Fruit fly (Drosophila melanogaster) whole organism, embryonic: Measurements from ENCODE around the gene Atg2.

Source experiments
- Awh ChIP-seq: fragments of 200-800 bp; sonication (Bioruptor generic); IDR thresholded peaks from 2 replicates; pipeline ENCODE4, ENCODE4 v1.3.6; 2022; ENCODE audit warnings: missing biosample characterization, missing genetic modification characterization
- CG10431 ChIP-seq: fragments of 200-800 bp; sonication (Bioruptor generic); optimal IDR thresholded peaks from 3 replicates; lab custom pipeline; 2018; ENCODE audit warnings: missing biosample characterization, mild to moderate bottlenecking, missing genetic modification characterization
- CG11085 ChIP-seq: fragments of 200-800 bp; sonication (Bioruptor generic); IDR thresholded peaks from 2 replicates; pipeline ENCODE4 v1.3.6; 2022; ENCODE audit warnings: missing biosample characterization, missing genetic modification characterization
- CG11504 ChIP-seq: fragments of 200-800 bp; sonication (Bioruptor generic); optimal IDR thresholded peaks from 3 replicates; lab custom pipeline; 2019; ENCODE audit warnings: missing biosample characterization, mild to moderate bottlenecking, missing genetic modification characterization, moderate library complexity
- CG12744 ChIP-seq: fragments of 200-800 bp; sonication (Bioruptor generic); optimal IDR thresholded peaks from 2 replicates; lab custom pipeline; 2016; ENCODE audit warnings: missing biosample characterization, missing genetic modification characterization
- CG13424 ChIP-seq: fragments of 200-800 bp; sonication (Bioruptor generic); optimal IDR thresholded peaks from 2 replicates; lab custom pipeline; 2019; ENCODE audit warnings: missing biosample characterization, mild to moderate bottlenecking, missing genetic modification characterization, moderate library complexity
- CG14667 ChIP-seq: fragments of 200-800 bp; sonication (Bioruptor generic); IDR thresholded peaks from 2 replicates; pipeline ENCODE4 v1.3.6; 2022; ENCODE audit warnings: missing biosample characterization, missing genetic modification characterization
- CG15269 ChIP-seq: fragments of 200-800 bp; sonication (Bioruptor generic); optimal IDR thresholded peaks from 2 replicates; lab custom pipeline; 2018; ENCODE audit warnings: missing biosample characterization, mild to moderate bottlenecking, missing genetic modification characterization, moderate library complexity
- CG1647 ChIP-seq: fragments of 200-800 bp; sonication (Bioruptor generic); optimal IDR thresholded peaks from 3 replicates; lab custom pipeline; 2016; ENCODE audit warnings: missing biosample characterization, missing genetic modification characterization
- CG16779 ChIP-seq: fragments of 200-800 bp; sonication (Bioruptor generic); IDR thresholded peaks from 2 replicates; pipeline ENCODE4 v1.3.6; 2022; ENCODE audit warnings: missing biosample characterization, missing genetic modification characterization
- CG31224 ChIP-seq: fragments of 200-800 bp; sonication (Bioruptor generic); IDR thresholded peaks from 2 replicates; pipeline ENCODE4 v1.3.6; 2022; ENCODE audit warnings: missing biosample characterization, missing genetic modification characterization
- CG33213 ChIP-seq: fragments of 200-800 bp; sonication (Bioruptor generic); optimal IDR thresholded peaks from 3 replicates; lab custom pipeline; 2016; ENCODE audit warnings: missing biosample characterization, missing genetic modification characterization
- CG34224 ChIP-seq: fragments of 200-800 bp; sonication (Bioruptor generic); IDR thresholded peaks from 3 replicates; pipeline ENCODE4 v1.3.6; 2022; ENCODE audit warnings: missing biosample characterization, missing genetic modification characterization; ENCODE audit not compliant: partially characterized antibody
- CG3995 ChIP-seq: fragments of 200-800 bp; sonication (Bioruptor generic); optimal IDR thresholded peaks from 3 replicates; lab custom pipeline; 2016; ENCODE audit warnings: missing biosample characterization, missing genetic modification characterization
- CG6254 ChIP-seq: fragments of 200-800 bp; sonication (Bioruptor generic); optimal IDR thresholded peaks from 3 replicates; lab custom pipeline; 2017; ENCODE audit warnings: mild to moderate bottlenecking, missing biosample characterization, missing genetic modification reagents, missing genetic modification characterization
- Chrac-16 ChIP-seq: fragments of 200-800 bp; sonication (Bioruptor generic); optimal IDR thresholded peaks from 3 replicates; lab custom pipeline; 2016; ENCODE audit warnings: missing biosample characterization, missing genetic modification characterization
- Deaf1 ChIP-seq: fragments of 200-800 bp; optimal IDR thresholded peaks from 3 replicates; lab custom pipeline; 2019; ENCODE audit warnings: missing biosample characterization, mild to moderate bottlenecking, missing genetic modification characterization, moderate library complexity
- Dfd ChIP-seq, 2 experiments: fragments of >200 bp; optimal IDR thresholded peaks; 2 replicates each; lab custom pipeline; 2017; ENCODE audit warnings: missing biosample characterization in 2 of 2, missing genetic modification characterization in 2 of 2
- Dll ChIP-seq: fragments of 200-800 bp; sonication (Bioruptor generic); IDR thresholded peaks from 4 replicates; pipeline ENCODE4 v1.3.6; 2022; ENCODE audit warnings: missing biosample characterization, missing genetic modification characterization; ENCODE audit not compliant: partially characterized antibody
- ERR ChIP-seq: fragments of 200-800 bp; sonication (Bioruptor generic); optimal IDR thresholded peaks from 2 replicates; lab custom pipeline; 2016; ENCODE audit warnings: missing biosample characterization, missing genetic modification characterization
- Elba2 ChIP-seq: fragments of 200-800 bp; sonication (Bioruptor generic); optimal IDR thresholded peaks from 3 replicates; lab custom pipeline; 2016; ENCODE audit warnings: missing biosample characterization, missing genetic modification characterization
- Ets65A ChIP-seq: fragments of 200-800 bp; sonication (Bioruptor generic); peaks from one replicate; lab custom pipeline; 2016; ENCODE audit warnings: missing biosample characterization, missing genetic modification characterization
- HLH4C ChIP-seq: fragments of 200-800 bp; sonication (Bioruptor generic); IDR thresholded peaks from 3 replicates; pipeline ENCODE4 v1.3.6; 2022; ENCODE audit warnings: missing biosample characterization, missing genetic modification characterization; ENCODE audit not compliant: partially characterized antibody
- Hr78 ChIP-seq, 2 experiments: fragments of 200-800 bp in 1 of 2; fragments of >200 bp in 1 of 2; sonication (Bioruptor generic) in 1 of 2; optimal IDR thresholded peaks; 2 replicates each; lab custom pipeline; 2017 to 2019; ENCODE audit warnings: missing biosample characterization in 2 of 2, missing genetic modification characterization in 2 of 2, mild to moderate bottlenecking in 1 of 2, moderate library complexity in 1 of 2
- Mad ChIP-seq: fragments of 200-800 bp; sonication (Bioruptor generic); optimal IDR thresholded peaks from 2 replicates; lab custom pipeline; 2016; ENCODE audit warnings: missing biosample characterization, missing genetic modification characterization
- Myb ChIP-seq: fragments of 200-800 bp; sonication (Bioruptor generic); optimal IDR thresholded peaks from 2 replicates; lab custom pipeline; 2016; ENCODE audit warnings: missing biosample characterization, missing genetic modification characterization
- NfI ChIP-seq: fragments of 200-800 bp; sonication (Bioruptor generic); optimal IDR thresholded peaks from 3 replicates; lab custom pipeline; 2018; ENCODE audit warnings: missing biosample characterization, mild to moderate bottlenecking, missing genetic modification characterization, moderate library complexity
- Rx ChIP-seq: fragments of 200-800 bp; sonication (Bioruptor generic); IDR thresholded peaks from 2 replicates; pipeline ENCODE4 v1.3.6; 2022; ENCODE audit warnings: missing biosample characterization, missing genetic modification characterization
- Scr ChIP-seq: fragments of 200-800 bp; sonication (Bioruptor generic); IDR thresholded peaks from 2 replicates; pipeline ENCODE4 v1.3.6; 2022; ENCODE audit warnings: missing biosample characterization, missing genetic modification characterization; ENCODE audit not compliant: partially characterized antibody
- Sin3A ChIP-seq: fragments of >200 bp; optimal IDR thresholded peaks from 2 replicates; lab custom pipeline; 2018
- Sry-δ ChIP-seq: fragments of 200-800 bp; sonication (Bioruptor generic); optimal IDR thresholded peaks from 2 replicates; lab custom pipeline; 2016; ENCODE audit warnings: missing biosample characterization, missing genetic modification characterization
- Ssrp ChIP-seq: fragments of 200-800 bp; sonication (Bioruptor generic); optimal IDR thresholded peaks from 2 replicates; lab custom pipeline; 2018; ENCODE audit warnings: missing biosample characterization, mild to moderate bottlenecking, missing genetic modification characterization, moderate library complexity
- Taf1 ChIP-seq: fragments of 200-800 bp; sonication (Bioruptor generic); IDR thresholded peaks from 2 replicates; pipeline ENCODE4 v1.3.6; 2022; ENCODE audit warnings: missing biosample characterization, missing genetic modification characterization
- ac ChIP-seq: fragments of 200-800 bp; sonication (Bioruptor generic); optimal IDR thresholded peaks from 3 replicates; lab custom pipeline; 2017; ENCODE audit warnings: missing biosample characterization, mild to moderate bottlenecking, missing genetic modification characterization
- ara ChIP-seq: fragments of 200-800 bp; sonication (Bioruptor generic); IDR thresholded peaks from 2 replicates; pipeline ENCODE4 v1.3.6; 2022; ENCODE audit warnings: missing biosample characterization, missing genetic modification characterization
- bbx ChIP-seq: fragments of 200-800 bp; sonication (Bioruptor generic); IDR thresholded peaks from 2 replicates; pipeline ENCODE4 v1.3.6; 2022; ENCODE audit warnings: missing biosample characterization, missing genetic modification characterization; ENCODE audit not compliant: partially characterized antibody
- btn ChIP-seq: fragments of 200-800 bp; sonication (Bioruptor generic); optimal IDR thresholded peaks from 2 replicates; lab custom pipeline; 2016; ENCODE audit warnings: missing biosample characterization, missing genetic modification characterization
- chn ChIP-seq: fragments of 200-800 bp; sonication (Bioruptor generic); optimal IDR thresholded peaks from 2 replicates; lab custom pipeline; 2016; ENCODE audit warnings: missing biosample characterization, missing genetic modification characterization
- dpn ChIP-seq, 2 experiments: fragments of 200-800 bp; sonication (Bioruptor generic); optimal IDR thresholded peaks; 3 replicates each; lab custom pipeline; 2016; ENCODE audit warnings: missing biosample characterization in 2 of 2, missing genetic modification characterization in 2 of 2
- eve ChIP-seq, 2 experiments: fragments of >200 bp; optimal IDR thresholded peaks; 2 replicates each; lab custom pipeline; 2017; ENCODE audit warnings: missing biosample characterization in 2 of 2, missing genetic modification characterization in 2 of 2
- fu2 ChIP-seq: fragments of 200-800 bp; sonication (Bioruptor generic); optimal IDR thresholded peaks from 2 replicates; lab custom pipeline; 2016; ENCODE audit warnings: missing biosample characterization, missing genetic modification characterization
- knrl ChIP-seq: fragments of 200-800 bp; sonication (Bioruptor generic); IDR thresholded peaks from 3 replicates; pipeline ENCODE4 v1.3.6; 2022; ENCODE audit warnings: missing biosample characterization, missing genetic modification characterization; ENCODE audit not compliant: partially characterized antibody
- luna ChIP-seq: fragments of 200-800 bp; sonication (Bioruptor generic); optimal IDR thresholded peaks from 2 replicates; lab custom pipeline; 2016; ENCODE audit warnings: missing biosample characterization, missing genetic modification characterization
- maf-S ChIP-seq: fragments of 200-800 bp; sonication (Bioruptor generic); optimal IDR thresholded peaks from 2 replicates; lab custom pipeline; 2016; ENCODE audit warnings: missing biosample characterization, missing genetic modification characterization
- nau ChIP-seq: fragments of 200-800 bp; sonication (Bioruptor generic); optimal IDR thresholded peaks from 3 replicates; lab custom pipeline; 2017; ENCODE audit warnings: missing biosample characterization, mild to moderate bottlenecking, missing genetic modification characterization, missing genetic modification reagents
- pum ChIP-seq: fragments of 200-800 bp; sonication (Bioruptor generic); optimal IDR thresholded peaks from 2 replicates; lab custom pipeline; 2016; ENCODE audit warnings: missing biosample characterization, missing genetic modification characterization
- stc ChIP-seq: fragments of 200-800 bp; sonication (Bioruptor generic); IDR thresholded peaks from 2 replicates; pipeline ENCODE4 v1.3.6; 2022; ENCODE audit warnings: missing biosample characterization, missing genetic modification characterization
- toy ChIP-seq: fragments of 200-800 bp; sonication (Bioruptor generic); IDR thresholded peaks from 2 replicates; pipeline ENCODE4 v1.3.6; 2022; ENCODE audit warnings: missing biosample characterization, missing genetic modification characterization
- trem ChIP-seq: fragments of 200-800 bp; optimal IDR thresholded peaks from 3 replicates; lab custom pipeline; 2019; ENCODE audit warnings: missing biosample characterization, mild to moderate bottlenecking, missing genetic modification characterization, moderate library complexity
- yki ChIP-seq: fragments of >200 bp; optimal IDR thresholded peaks from 3 replicates; lab custom pipeline; 2018
- zf30C ChIP-seq: fragments of 200-800 bp; sonication (Bioruptor generic); optimal IDR thresholded peaks from 3 replicates; lab custom pipeline; 2018; ENCODE audit warnings: missing biosample characterization, mild to moderate bottlenecking, missing genetic modification characterization

Atg2 gene

dm6 chr3L:2773968-2774461 lies at the start of gene Atg2, which contains the start of gene CG12093 (continued):
- TF ChIP-seq trem (tag; lab: Kevin White, UChicago) (peak; percentile 80), ara (GFP tag; lab: Robert Waterston, UW) (peak; percentile 77), chn (peak; percentile 89), Dll (GFP tag; lab: Robert Waterston, UW) (no peak), Sin3A (lab: Kevin White, UChicago) (peak; percentile 79), Ssrp (peak; percentile 93), Mad (GFP tag; lab: Kevin White, UChicago) (peak; percentile 87), Chrac-16 (GFP tag; lab: Kevin White, UChicago) (peak; percentile 92), maf-S (GFP tag; lab: Kevin White, UChicago) (peak; percentile 79), CG34224 (GFP tag; lab: Robert Waterston, UW) (no peak), CG12744 (peak; percentile 56), Scr (GFP tag; lab: Robert Waterston, UW) (no peak; the same call in 1 of the 2 replicates), Ets65A (peak; percentile 98), CG11085 (GFP tag; lab: Robert Waterston, UW) (peak; percentile 90), Rx (GFP tag; lab: Robert Waterston, UW) (peak; percentile 85), luna (GFP tag; lab: Kevin White, UChicago) (peak; percentile 24), CG16779 (GFP tag; lab: Robert Waterston, UW) (peak; percentile 86), CG6254 (GFP tag; lab: Kevin White, UChicago) (peak; percentile 67), bbx (GFP tag; lab: Robert Waterston, UW) (no peak), CG31224 (GFP tag; lab: Robert Waterston, UW) (peak; percentile 89), Taf1 (GFP tag; lab: Robert Waterston, UW) (peak; percentile 84), CG1647 (peak; percentile 68), CG33213 (peak; percentile 69), CG3995 (GFP tag; lab: Kevin White, UChicago) (peak; percentile 87), yki (no peak), ERR (GFP tag; lab: Kevin White, UChicago) (no peak), fu2 (GFP tag; lab: Kevin White, UChicago) (peak; percentile 78), Elba2 (GFP tag; lab: Kevin White, UChicago) (peak; percentile 47), btn (GFP tag; lab: Kevin White, UChicago) (no peak), CG14667 (GFP tag; lab: Robert Waterston, UW) (peak; percentile 92), stc (GFP tag; lab: Robert Waterston, UW) (peak; percentile 91), ac (GFP tag; lab: Kevin White, UChicago) (peak; percentile 52), CG11504 (peak; percentile 89), zf30C (GFP tag; lab: Kevin White, UChicago) (no peak), eve (GFP tag; optimal IDR thresholded peaks at IDR 0.05; lab: Kevin White, UChicago) (no peak), Hr78 (GFP tag; optimal IDR thresholded peaks at IDR 0.05; lab: Kevin White, UChicago) (peak in 1 of 2 experiments; percentile 39), HLH4C (GFP tag; lab: Robert Waterston, UW) (no peak), Dfd (GFP tag; optimal IDR thresholded peaks at IDR 0.05; lab: Kevin White, UChicago) (no peak), NfI (GFP tag; lab: Kevin White, UChicago) (peak; percentile 94), nau (GFP tag; lab: Kevin White, UChicago) (no peak), Awh (GFP tag; lab: Robert Waterston, UW) (peak; percentile 92), dpn (GFP tag; optimal IDR thresholded peaks at IDR 0.05; lab: Kevin White, UChicago) (peak; percentile 85 to 94), CG10431 (GFP tag; lab: Kevin White, UChicago) (peak; percentile 65), CG15269 (tag; lab: Kevin White, UChicago) (peak; percentile 95), Myb (GFP tag; lab: Kevin White, UChicago) (peak; percentile 58), CG13424 (tag; lab: Kevin White, UChicago) (peak; percentile 96), Sry-δ (peak; percentile 44), toy (GFP tag; lab: Robert Waterston, UW) (peak; percentile 88), pum (GFP tag; lab: Kevin White, UChicago) (peak; percentile 83), knrl (0 out of 3 replicates have a peak, but pooled peaks have one; percentile 34), Deaf1 (tag; lab: Kevin White, UChicago) (no peak)
